Worm (Caenorhabditis elegans): ENCODE measurements around the gene cct-7.

The cct-7 gene

DNA sequence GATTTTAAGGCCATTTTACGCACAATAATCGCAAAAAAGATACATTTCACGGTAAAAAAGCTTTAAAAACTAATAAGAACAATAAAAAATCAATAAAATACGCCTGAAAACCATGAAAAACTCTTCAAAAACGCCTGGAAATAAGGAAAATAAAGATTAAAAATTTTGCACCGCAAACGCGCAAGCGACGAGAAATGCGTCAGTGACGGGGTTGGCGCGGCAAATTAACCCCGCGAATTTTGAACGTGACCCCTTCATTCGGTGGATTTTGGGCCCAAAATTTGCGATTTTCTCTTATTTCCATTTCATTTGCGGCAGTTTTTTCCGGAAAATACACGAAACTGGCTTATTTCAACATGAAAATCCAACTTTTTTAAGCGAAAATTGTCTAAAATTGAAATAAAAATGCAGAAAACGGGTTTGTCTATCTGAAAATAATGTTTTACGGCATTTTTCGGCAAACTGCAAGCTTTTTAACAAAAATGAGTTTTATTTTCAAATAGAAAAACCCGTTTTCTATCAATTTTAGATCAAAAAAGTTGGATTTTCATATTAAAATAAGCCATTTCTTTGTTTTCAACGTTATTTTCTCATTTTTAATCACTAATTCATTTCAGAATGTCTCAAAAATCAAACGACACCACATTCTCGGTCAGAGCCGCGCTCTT, 3.3 kb upstream of the cct-7 start, which contains the start of gene knl-3 (continued):
- no peak for TF ChIP-seq nhr-41 (GFP tag; IDR thresholded peaks at IDR 0.05)
- peak; percentile 86 for TF ChIP-seq F49E8.2 (tag; optimal IDR thresholded peaks at IDR 0.05; ENCODE audit: borderline replicate concordance)
- no peak for TF ChIP-seq nhr-111 (GFP tag; optimal IDR thresholded peaks at IDR 0.05)
- TF ChIP-seq daf-8 (GFP tag; IDR thresholded peaks at IDR 0.05) = no peak
- peak; percentile 40 for TF ChIP-seq nhr-48 (tag; optimal IDR thresholded peaks at IDR 0.05)
- no peak; the same call in 1 of the 2 replicates for TF ChIP-seq set-16 (GFP tag; IDR thresholded peaks at IDR 0.05)
- TF ChIP-seq ceh-28 (tag; optimal IDR thresholded peaks at IDR 0.05) = no peak
- no peak for TF ChIP-seq ceh-32 (tag; optimal IDR thresholded peaks at IDR 0.05; ENCODE audit: poor library complexity)
- TF ChIP-seq F26F4.8 (GFP tag; conservative IDR thresholded peaks at IDR 0.05) = no peak
- peak; percentile 78 for TF ChIP-seq ceh-20 (GFP tag; IDR thresholded peaks at IDR 0.05)
- peak; percentile 80 for TF ChIP-seq ctbp-1 (GFP tag; IDR thresholded peaks at IDR 0.05)
- TF ChIP-seq lin-15B (tag; optimal IDR thresholded peaks at IDR 0.05) = peak; percentile 64
- TF ChIP-seq nhr-76 (tag; optimal IDR thresholded peaks at IDR 0.05) = no peak
- peak; percentile 98 for TF ChIP-seq dpl-1 (GFP tag; optimal IDR thresholded peaks at IDR 0.05)
- TF ChIP-seq nhr-102 (tag; optimal IDR thresholded peaks at IDR 0.05) = peak; percentile 87
- no peak for TF ChIP-seq Y5F2A.4 (GFP tag; optimal IDR thresholded peaks at IDR 0.05)
- no peak for TF ChIP-seq pqm-1 (tag; optimal IDR thresholded peaks at IDR 0.05)
- TF ChIP-seq Y48G9A.11 (GFP tag; IDR thresholded peaks at IDR 0.05) = peak; percentile 84
- no peak for TF ChIP-seq daf-19 (GFP tag; conservative IDR thresholded peaks at IDR 0.05)
- peak; percentile 78 for TF ChIP-seq spr-3 (GFP tag; optimal IDR thresholded peaks at IDR 0.05)
- TF ChIP-seq aha-1 (tag) = peak; percentile 46
- no peak for TF ChIP-seq ZK546.5 (tag; optimal IDR thresholded peaks at IDR 0.05)
- TF ChIP-seq tra-1 (GFP tag; IDR thresholded peaks at IDR 0.05) = peak; percentile 54; the same call in 1 of the 2 replicates
- TF ChIP-seq Y105C5A.15 (GFP tag; IDR thresholded peaks at IDR 0.05) = no peak
- peak; percentile 85 for TF ChIP-seq unc-130 (GFP tag; optimal IDR thresholded peaks at IDR 0.05)
- TF ChIP-seq lin-29 (GFP tag; IDR thresholded peaks at IDR 0.05) = peak; percentile 64
- TF ChIP-seq skn-1 (tag; optimal IDR thresholded peaks at IDR 0.05) = no peak
- no peak for TF ChIP-seq cey-2 (tag; optimal IDR thresholded peaks at IDR 0.05; ENCODE audit: borderline replicate concordance, insufficient read depth)
- peak; percentile 67 for TF ChIP-seq jun-1 (tag; optimal IDR thresholded peaks at IDR 0.05)
- TF ChIP-seq mxl-3 (GFP tag; optimal IDR thresholded peaks at IDR 0.05) = peak; percentile 33
- peak; percentile 76; the same call in 1 of the 2 replicates for TF ChIP-seq pha-4 (GFP tag; IDR thresholded peaks at IDR 0.05)
- TF ChIP-seq pha-4 (tag; optimal IDR thresholded peaks at IDR 0.05) = no peak
- TF ChIP-seq snpc-4 (tag; optimal IDR thresholded peaks at IDR 0.05) = peak; percentile 44
- peak; percentile 60 for TF ChIP-seq duxl-1 (tag; optimal IDR thresholded peaks at IDR 0.05; ENCODE audit: poor library complexity)
- TF ChIP-seq spr-1 (tag; optimal IDR thresholded peaks at IDR 0.05) = peak; percentile 75
- TF ChIP-seq hmg-1.1 (GFP tag; IDR thresholded peaks at IDR 0.05) = peak; percentile 91
- peak; percentile 85 for TF ChIP-seq nhr-77 (tag; optimal IDR thresholded peaks at IDR 0.05)
- TF ChIP-seq nhr-237 (tag; optimal IDR thresholded peaks at IDR 0.05) = no peak
- no peak for TF ChIP-seq mxl-2 (GFP tag; conservative IDR thresholded peaks at IDR 0.05)
- peak; percentile 55; the same call in 1 of the 2 replicates for TF ChIP-seq lin-1 (GFP tag; IDR thresholded peaks at IDR 0.05)
- no peak for TF ChIP-seq zip-11 (GFP tag; IDR thresholded peaks at IDR 0.05)
- TF ChIP-seq mdt-29 (GFP tag; IDR thresholded peaks at IDR 0.05) = peak; percentile 77; the same call in 1 of the 2 replicates
- TF ChIP-seq lin-13 (GFP tag; optimal IDR thresholded peaks at IDR 0.05) = peak; percentile 87
- TF ChIP-seq F10B5.3 (tag; optimal IDR thresholded peaks at IDR 0.05) = peak; percentile 66
- TF ChIP-seq ztf-7 (tag; optimal IDR thresholded peaks at IDR 0.05) = peak; percentile 70
- peak; percentile 86 for TF ChIP-seq dve-1 (tag; optimal IDR thresholded peaks at IDR 0.05; ENCODE audit: insufficient read depth)
- peak; percentile 81 for TF ChIP-seq hlh-11 (tag; optimal IDR thresholded peaks at IDR 0.05)
- TF ChIP-seq saeg-2 (GFP tag; IDR thresholded peaks at IDR 0.05) = peak; percentile 78
- TF ChIP-seq lin-38 (GFP tag; IDR thresholded peaks at IDR 0.05) = peak; percentile 94
